Fruit fly (Drosophila melanogaster) whole organism, embryonic: ENCODE results near the gene Mrtf.

Experiments used
- Ada2b ChIP-seq: fragments of 200-800 bp; sonication (Bioruptor generic); IDR thresholded peaks from 2 replicates; pipeline ENCODE4 v1.3.6; 2022; ENCODE audit warnings: missing biosample characterization, missing genetic modification characterization
- Aef1 ChIP-seq: fragments of 200-800 bp; sonication (Bioruptor generic); IDR thresholded peaks from 3 replicates; pipeline ENCODE4 v1.3.6; 2022; ENCODE audit warnings: missing biosample characterization, missing genetic modification characterization
- BEAF-32 ChIP-seq: fragments of 200-800 bp; sonication (Bioruptor generic); optimal IDR thresholded peaks from 3 replicates; lab custom pipeline; 2017; ENCODE audit warnings: missing biosample characterization, missing genetic modification characterization, mild to moderate bottlenecking, moderate library complexity, missing genetic modification reagents
- CG10565 ChIP-seq: fragments of 200-800 bp; sonication (Bioruptor generic); optimal IDR thresholded peaks from 3 replicates; lab custom pipeline; 2016; ENCODE audit warnings: missing biosample characterization, mild to moderate bottlenecking, missing genetic modification characterization
- CG11696 ChIP-seq: fragments of 200-800 bp; sonication (Bioruptor generic); IDR thresholded peaks from 2 replicates; pipeline ENCODE4 v1.3.6; 2022; ENCODE audit warnings: missing biosample characterization, missing genetic modification characterization
- CG12155 ChIP-seq: fragments of 200-800 bp; sonication (Bioruptor generic); optimal IDR thresholded peaks from 3 replicates; lab custom pipeline; 2016; ENCODE audit warnings: missing biosample characterization, missing genetic modification characterization
- CG12236 ChIP-seq: fragments of 200-800 bp; sonication (Bioruptor generic); optimal IDR thresholded peaks from 2 replicates; lab custom pipeline; 2016; ENCODE audit warnings: missing biosample characterization, missing genetic modification characterization
- CG1647 ChIP-seq: fragments of 200-800 bp; sonication (Bioruptor generic); optimal IDR thresholded peaks from 3 replicates; lab custom pipeline; 2016; ENCODE audit warnings: missing biosample characterization, missing genetic modification characterization
- CG17385 ChIP-seq: fragments of 200-800 bp; sonication (Bioruptor generic); optimal IDR thresholded peaks from 3 replicates; lab custom pipeline; 2018; ENCODE audit warnings: missing biosample characterization, mild to moderate bottlenecking, missing genetic modification characterization
- CG17912 ChIP-seq: fragments of 200-800 bp; sonication (Bioruptor generic); optimal IDR thresholded peaks from 2 replicates; lab custom pipeline; 2018; ENCODE audit warnings: missing biosample characterization, mild to moderate bottlenecking, missing genetic modification characterization
- CG1792 ChIP-seq: fragments of 200-800 bp; sonication (Bioruptor generic); optimal IDR thresholded peaks from 2 replicates; lab custom pipeline; 2016; ENCODE audit warnings: missing biosample characterization, missing genetic modification characterization
- CG18476 ChIP-seq: fragments of 200-800 bp; sonication (Bioruptor generic); optimal IDR thresholded peaks from 2 replicates; lab custom pipeline; 2016; ENCODE audit warnings: missing biosample characterization, mild to moderate bottlenecking, missing genetic modification characterization
- CG2712 ChIP-seq: fragments of 200-800 bp; optimal IDR thresholded peaks from 3 replicates; lab custom pipeline; 2019; ENCODE audit warnings: missing biosample characterization, mild to moderate bottlenecking, missing genetic modification characterization, moderate library complexity
- CG30431 ChIP-seq: fragments of 200-800 bp; sonication (Bioruptor generic); optimal IDR thresholded peaks from 2 replicates; lab custom pipeline; 2017; ENCODE audit warnings: missing biosample characterization, missing genetic modification characterization
- CG7556 ChIP-seq: fragments of 200-800 bp; sonication (Bioruptor generic); optimal IDR thresholded peaks from 2 replicates; lab custom pipeline; 2017; ENCODE audit warnings: missing biosample characterization, mild to moderate bottlenecking, missing genetic modification characterization
- CG7745 ChIP-seq: fragments of 200-800 bp; sonication (Bioruptor generic); optimal IDR thresholded peaks from 2 replicates; lab custom pipeline; 2018; ENCODE audit warnings: missing biosample characterization, mild to moderate bottlenecking, missing genetic modification characterization, moderate library complexity
- D ChIP-seq, 2 experiments: fragments of 200-800 bp in 1 of 2; fragments of >200 bp in 1 of 2; sonication (Bioruptor generic) in 1 of 2; optimal IDR thresholded peaks; 2 replicates in 1 of 2; 3 replicates in 1 of 2; lab custom pipeline; 2017; ENCODE audit warnings: mild to moderate bottlenecking in 1 of 2, missing biosample characterization in 1 of 2, missing genetic modification characterization in 1 of 2, missing genetic modification reagents in 1 of 2
- Dad ChIP-seq: fragments of 200-800 bp; sonication (Bioruptor generic); optimal IDR thresholded peaks from 3 replicates; lab custom pipeline; 2016; ENCODE audit warnings: missing biosample characterization, missing genetic modification characterization
- Deaf1 ChIP-seq: fragments of 200-800 bp; optimal IDR thresholded peaks from 3 replicates; lab custom pipeline; 2019; ENCODE audit warnings: missing biosample characterization, mild to moderate bottlenecking, missing genetic modification characterization, moderate library complexity
- Doc2 ChIP-seq: fragments of 200-800 bp; sonication (Bioruptor generic); IDR thresholded peaks from 2 replicates; pipeline ENCODE4 v1.3.6; 2022; ENCODE audit warnings: missing biosample characterization, missing genetic modification characterization
- E2f2 ChIP-seq: fragments of 200-800 bp; sonication (Bioruptor generic); IDR thresholded peaks from 2 replicates; pipeline ENCODE4 v1.3.6; 2022; ENCODE audit warnings: missing biosample characterization, missing genetic modification characterization
- ERR ChIP-seq: fragments of 200-800 bp; sonication (Bioruptor generic); optimal IDR thresholded peaks from 2 replicates; lab custom pipeline; 2016; ENCODE audit warnings: missing biosample characterization, missing genetic modification characterization
- Eip74EF ChIP-seq, 2 experiments: fragments of 200-800 bp in 1 of 2; fragments of >200 bp in 1 of 2; sonication (Bioruptor generic) in 1 of 2; optimal IDR thresholded peaks; 2 replicates each; lab custom pipeline; 2017 to 2019; ENCODE audit warnings: missing biosample characterization in 2 of 2, missing genetic modification characterization in 2 of 2, mild to moderate bottlenecking in 1 of 2, moderate library complexity in 1 of 2
- Hr51 ChIP-seq, 2 experiments: fragments of 200-800 bp; sonication (Bioruptor generic); optimal IDR thresholded peaks; 2 replicates in 1 of 2; 3 replicates in 1 of 2; lab custom pipeline; 2016 to 2018; ENCODE audit warnings: missing biosample characterization in 2 of 2, missing genetic modification characterization in 2 of 2, mild to moderate bottlenecking in 1 of 2, moderate library complexity in 1 of 2
- Lhr ChIP-seq: fragments of 200-800 bp; sonication (Bioruptor generic); optimal IDR thresholded peaks from 3 replicates; lab custom pipeline; 2017; ENCODE audit warnings: mild to moderate bottlenecking, missing biosample characterization, missing genetic modification reagents, missing genetic modification characterization
- MTF-1 ChIP-seq: fragments of 200-800 bp; sonication (Bioruptor generic); optimal IDR thresholded peaks from 2 replicates; lab custom pipeline; 2018; ENCODE audit warnings: missing biosample characterization, mild to moderate bottlenecking, missing genetic modification characterization, borderline replicate concordance
- Mrtf ChIP-seq: fragments of 200-800 bp; sonication (Bioruptor generic); IDR thresholded peaks from 3 replicates; pipeline ENCODE4 v1.3.6; 2022; ENCODE audit warnings: missing biosample characterization, missing genetic modification characterization
- Nf-YC ChIP-seq: fragments of 200-800 bp; optimal IDR thresholded peaks from 3 replicates; lab custom pipeline; 2019; ENCODE audit warnings: missing biosample characterization, mild to moderate bottlenecking, missing genetic modification characterization, moderate library complexity
- Oaz ChIP-seq: fragments of 200-800 bp; sonication (Bioruptor generic); IDR thresholded peaks from 2 replicates; pipeline ENCODE4 v1.3.6; 2022; ENCODE audit warnings: missing biosample characterization, missing genetic modification characterization
- Pdp1 ChIP-seq, 2 experiments: fragments of 200-800 bp; sonication (Bioruptor generic); optimal IDR thresholded peaks; 3 replicates each; lab custom pipeline; 2016; ENCODE audit warnings: missing biosample characterization in 2 of 2, missing genetic modification characterization in 2 of 2, mild to moderate bottlenecking in 1 of 2, moderate library complexity in 1 of 2
- Sry-β ChIP-seq: fragments of 200-800 bp; sonication (Bioruptor generic); optimal IDR thresholded peaks from 2 replicates; lab custom pipeline; 2018; ENCODE audit warnings: missing biosample characterization, mild to moderate bottlenecking, missing genetic modification characterization, moderate library complexity
- ash1 ChIP-seq: fragments of 200-800 bp; sonication (Bioruptor generic); optimal IDR thresholded peaks from 2 replicates; lab custom pipeline; 2018; ENCODE audit warnings: missing biosample characterization, mild to moderate bottlenecking, missing genetic modification characterization
- dan ChIP-seq: fragments of 200-800 bp; sonication (Bioruptor generic); IDR thresholded peaks from 2 replicates; pipeline ENCODE4 v1.3.6; 2022; ENCODE audit warnings: missing biosample characterization, missing genetic modification characterization
- dati ChIP-seq: fragments of 200-800 bp; sonication (Bioruptor generic); IDR thresholded peaks from 2 replicates; pipeline ENCODE4 v1.3.6; 2022; ENCODE audit warnings: missing biosample characterization, missing genetic modification characterization
- dimm ChIP-seq: fragments of 200-800 bp; sonication (Bioruptor generic); IDR thresholded peaks from 2 replicates; pipeline ENCODE4 v1.3.6; 2022; ENCODE audit warnings: missing biosample characterization, missing genetic modification characterization
- disco-r ChIP-seq: fragments of 200-800 bp; sonication (Bioruptor generic); optimal IDR thresholded peaks from 2 replicates; lab custom pipeline; 2016; ENCODE audit warnings: missing biosample characterization, missing genetic modification characterization
- dmrt99B ChIP-seq: fragments of 200-800 bp; sonication (Bioruptor generic); optimal IDR thresholded peaks from 2 replicates; lab custom pipeline; 2018; ENCODE audit warnings: missing biosample characterization, mild to moderate bottlenecking, missing genetic modification characterization, moderate library complexity
- dpn ChIP-seq, 2 experiments: fragments of 200-800 bp; sonication (Bioruptor generic); optimal IDR thresholded peaks; 3 replicates each; lab custom pipeline; 2016; ENCODE audit warnings: missing biosample characterization in 2 of 2, missing genetic modification characterization in 2 of 2
- fd3F ChIP-seq: fragments of 200-800 bp; sonication (Bioruptor generic); optimal IDR thresholded peaks from 2 replicates; lab custom pipeline; 2018; ENCODE audit warnings: missing biosample characterization, mild to moderate bottlenecking, missing genetic modification characterization, moderate library complexity
- fru ChIP-seq: fragments of >200 bp; optimal IDR thresholded peaks from 2 replicates; lab custom pipeline; 2017
- lov ChIP-seq, 2 experiments: fragments of 200-800 bp in 1 of 2; fragments of >200 bp in 1 of 2; sonication (Bioruptor generic) in 1 of 2; IDR thresholded peaks in 1 of 2; optimal IDR thresholded peaks in 1 of 2; 2 replicates in 1 of 2; 3 replicates in 1 of 2; pipeline versions ENCODE4 v1.3.6 to Lab custom; 2017 to 2022; ENCODE audit warnings: missing biosample characterization in 1 of 2, missing genetic modification characterization in 1 of 2
- odd ChIP-seq: fragments of 200-800 bp; sonication (Bioruptor generic); optimal IDR thresholded peaks from 2 replicates; lab custom pipeline; 2017; ENCODE audit warnings: missing biosample characterization, mild to moderate bottlenecking, missing genetic modification characterization
- peb ChIP-seq: fragments of 200-800 bp; sonication (Bioruptor generic); IDR thresholded peaks from 2 replicates; pipeline ENCODE4 v1.3.6; 2022; ENCODE audit warnings: missing biosample characterization, missing genetic modification characterization
- prd ChIP-seq, 3 experiments: fragments of >200 bp in 2 of 3; fragments of 200-800 bp in 1 of 3; sonication (Bioruptor generic) in 1 of 3; optimal IDR thresholded peaks in 2 of 3; IDR thresholded peaks in 1 of 3; 2 replicates in 2 of 3; 3 replicates in 1 of 3; pipeline versions ENCODE4 v1.3.6 to Lab custom; 2017 to 2022; ENCODE audit warnings: missing biosample characterization in 1 of 3, missing genetic modification characterization in 1 of 3
- ro ChIP-seq: fragments of 200-800 bp; sonication (Bioruptor generic); IDR thresholded peaks from 2 replicates; pipeline ENCODE4 v1.3.6; 2022; ENCODE audit warnings: missing biosample characterization, missing genetic modification characterization
- trem ChIP-seq: fragments of 200-800 bp; optimal IDR thresholded peaks from 3 replicates; lab custom pipeline; 2019; ENCODE audit warnings: missing biosample characterization, mild to moderate bottlenecking, missing genetic modification characterization, moderate library complexity
- twi ChIP-seq: fragments of 200-800 bp; optimal IDR thresholded peaks from 2 replicates; lab custom pipeline; 2019; ENCODE audit warnings: missing biosample characterization, mild to moderate bottlenecking, missing genetic modification characterization, moderate library complexity
- z ChIP-seq: fragments of 200-800 bp; sonication (Bioruptor generic); IDR thresholded peaks from 3 replicates; pipeline ENCODE4 v1.3.6; 2022; ENCODE audit warnings: missing biosample characterization, missing genetic modification characterization
- zen ChIP-seq: fragments of 200-800 bp; sonication (Bioruptor generic); optimal IDR thresholded peaks from 3 replicates; lab custom pipeline; 2018; ENCODE audit warnings: missing biosample characterization, mild to moderate bottlenecking, missing genetic modification characterization, moderate library complexity

Mrtf gene

dm6 chr3L:2799110-2799618 lies 32.8 kb upstream of the Mrtf start (continued):
- TF ChIP-seq dan: no peak
- peak in 1 of 2 experiments; percentile 33 for TF ChIP-seq Eip74EF (GFP tag; optimal IDR thresholded peaks at IDR 0.05; lab: Kevin White, UChicago)
- TF ChIP-seq zen (tag; lab: Kevin White, UChicago): no peak
- TF ChIP-seq Deaf1 (tag; lab: Kevin White, UChicago): peak; percentile 37
- TF ChIP-seq prd (optimal IDR thresholded peaks at IDR 0.05; lab: Kevin White, UChicago): no peak
- no peak; the same call in 2 of the 3 replicates for TF ChIP-seq prd (GFP tag; IDR thresholded peaks at IDR 0.05; lab: Robert Waterston, UW)
- no peak for TF ChIP-seq lov (optimal IDR thresholded peaks at IDR 0.05; lab: Kevin White, UChicago)
- no peak for TF ChIP-seq lov (GFP tag; IDR thresholded peaks at IDR 0.05; lab: Robert Waterston, UW)
- TF ChIP-seq Doc2 (GFP tag; lab: Robert Waterston, UW): no peak
- no peak for TF ChIP-seq E2f2
- peak; percentile 76 for TF ChIP-seq odd (GFP tag; lab: Kevin White, UChicago)
- peak; percentile 33; the same call in 1 of the 2 replicates for TF ChIP-seq CG11696 (GFP tag; lab: Robert Waterston, UW)
- no peak for TF ChIP-seq CG30431 (GFP tag; lab: Kevin White, UChicago)
- TF ChIP-seq dmrt99B (tag; lab: Kevin White, UChicago): peak; percentile 71
- no peak for TF ChIP-seq CG12155 (GFP tag; lab: Kevin White, UChicago)
- no peak for TF ChIP-seq ro (GFP tag; lab: Robert Waterston, UW)
- no peak for TF ChIP-seq peb
- peak; percentile 26 for TF ChIP-seq trem (tag; lab: Kevin White, UChicago)
- peak in 1 of 2 experiments; percentile 83 for TF ChIP-seq Pdp1 (GFP tag; optimal IDR thresholded peaks at IDR 0.05; lab: Kevin White, UChicago)
- TF ChIP-seq dimm (GFP tag; lab: Robert Waterston, UW): no peak
- TF ChIP-seq D (optimal IDR thresholded peaks at IDR 0.05; lab: Kevin White, UChicago): no peak
- TF ChIP-seq D (GFP tag; optimal IDR thresholded peaks at IDR 0.05; lab: Kevin White, UChicago): no peak
- TF ChIP-seq Mrtf (GFP tag; lab: Robert Waterston, UW): no peak
- no peak for TF ChIP-seq Oaz (GFP tag; lab: Robert Waterston, UW)
- TF ChIP-seq ERR (GFP tag; lab: Kevin White, UChicago): no peak
- peak; percentile 43 for TF ChIP-seq Nf-YC (tag; lab: Kevin White, UChicago)
- TF ChIP-seq Dad (GFP tag; lab: Kevin White, UChicago): no peak
- no peak for TF ChIP-seq Ada2b (GFP tag; lab: Robert Waterston, UW)
- TF ChIP-seq dpn (GFP tag; optimal IDR thresholded peaks at IDR 0.05; lab: Kevin White, UChicago): no peak
- TF ChIP-seq Sry-β: peak; percentile 3
- no peak for TF ChIP-seq BEAF-32 (GFP tag; lab: Kevin White, UChicago)
- no peak for TF ChIP-seq CG12236 (GFP tag; lab: Kevin White, UChicago)
- peak; percentile 2 for TF ChIP-seq CG1647 (GFP tag; lab: Kevin White, UChicago)
- TF ChIP-seq MTF-1: peak; percentile 64
- TF ChIP-seq fd3F (GFP tag; lab: Kevin White, UChicago): peak; percentile 3
- no peak for TF ChIP-seq Aef1 (GFP tag; lab: Robert Waterston, UW)
- TF ChIP-seq CG7556 (GFP tag; lab: Kevin White, UChicago): peak; percentile 43
- TF ChIP-seq twi (tag; lab: Kevin White, UChicago): peak; percentile 1
- peak; percentile 90 for TF ChIP-seq CG7745 (tag; lab: Kevin White, UChicago)
- no peak for TF ChIP-seq CG18476 (GFP tag; lab: Kevin White, UChicago)
- no peak for TF ChIP-seq Lhr (GFP tag; lab: Kevin White, UChicago)
- TF ChIP-seq fru (lab: Kevin White, UChicago): no peak
- no peak for TF ChIP-seq CG1792 (GFP tag; lab: Kevin White, UChicago)
- TF ChIP-seq CG2712 (tag; lab: Kevin White, UChicago): peak; percentile 38
- TF ChIP-seq CG17912: peak; percentile 86
- TF ChIP-seq CG17385: peak; percentile 39
- no peak for TF ChIP-seq dati (GFP tag; lab: Robert Waterston, UW)
- no peak for TF ChIP-seq CG10565 (GFP tag; lab: Kevin White, UChicago)
- TF ChIP-seq disco-r (GFP tag; lab: Kevin White, UChicago): no peak
- TF ChIP-seq ash1 (GFP tag; lab: Kevin White, UChicago): peak; percentile 66
- TF ChIP-seq Hr51 (GFP tag; optimal IDR thresholded peaks at IDR 0.05; lab: Kevin White, UChicago): peak in 1 of 2 experiments; percentile 57
- peak; percentile 47; the same call in 1 of the 3 replicates for TF ChIP-seq z (GFP tag; lab: Robert Waterston, UW)
